Worm (Caenorhabditis elegans) whole organism, L1 larva: ENCODE data around the gene vha-15.

Experiments
- elt-3 ChIP-seq, 6 experiments: fragments of 150-350 bp in 1 of 6; sonication (generic microtip); optimal IDR thresholded peaks; 2 replicates each; lab custom pipeline; 2017 to 2018; ENCODE audit warnings: missing biosample characterization in 6 of 6, missing genetic modification characterization in 6 of 6, inconsistent platforms in 1 of 6
- fkh-10 ChIP-seq: sonication (generic microtip); optimal IDR thresholded peaks from 2 replicates; lab custom pipeline; 2017; ENCODE audit warnings: missing biosample characterization, missing genetic modification reagents, missing genetic modification characterization
- jun-1 ChIP-seq: fragments of 150-350 bp; optimal IDR thresholded peaks from 2 replicates; lab custom pipeline; 2014; ENCODE audit warnings: missing biosample characterization, missing genetic modification reagents, missing genetic modification characterization
- mef-2 ChIP-seq: fragments of 150-350 bp; optimal IDR thresholded peaks from 2 replicates; lab custom pipeline; 2014; ENCODE audit warnings: missing biosample characterization, missing genetic modification characterization
- nhr-11 ChIP-seq: fragments of 150-350 bp; optimal IDR thresholded peaks from 2 replicates; lab custom pipeline; 2014; ENCODE audit warnings: missing biosample characterization, missing genetic modification characterization
- snu-23 ChIP-seq: sonication (generic microtip); optimal IDR thresholded peaks from 2 replicates; lab custom pipeline; 2016; ENCODE audit warnings: missing genetic modification characterization, missing compliant biosample characterization
- unc-130 ChIP-seq: fragments of 150-350 bp; optimal IDR thresholded peaks from 2 replicates; lab custom pipeline; 2017; ENCODE audit warnings: missing biosample characterization, missing genetic modification characterization, inconsistent platforms
- ztf-11 ChIP-seq, 2 experiments: sonication (generic microtip); optimal IDR thresholded peaks; 2 replicates each; lab custom pipeline; 2016 to 2017; ENCODE audit warnings: missing genetic modification characterization in 2 of 2, missing biosample characterization in 1 of 2, missing compliant biosample characterization in 1 of 2

- peak; percentile 97 for TF ChIP-seq jun-1 (tag; lab: Kevin White, UChicago)
- TF ChIP-seq mef-2 (tag; lab: Kevin White, UChicago), result peak; percentile 92
- TF ChIP-seq ztf-11 (tag; optimal IDR thresholded peaks at IDR 0.05; lab: Kevin White, UChicago), result peak in 1 of 2 experiments; percentile 92
- TF ChIP-seq elt-3 (tag; optimal IDR thresholded peaks at IDR 0.05; lab: Kevin White, UChicago), result peak; percentile 95 to 99 (median 96)
- TF ChIP-seq nhr-11 (tag; lab: Kevin White, UChicago), result peak; percentile 94
- peak; percentile 99 for TF ChIP-seq snu-23
- TF ChIP-seq fkh-10 (GFP tag; lab: Kevin White, UChicago), result peak; percentile 97
- TF ChIP-seq unc-130, result peak; percentile 99
Measured at ce11 chrX:2242568-2243185, 5.0 kb downstream of the vha-15 start, which contains the start of gene rpl-11.2.
